Fruit fly (Drosophila melanogaster): ENCODE results near the gene bif.

bif gene

dm6 chrX:11713808-11714528 lies 35.2 kb downstream of the bif start:
- TF ChIP-seq CG17801 (GFP tag; optimal IDR thresholded peaks at IDR 0.05; ENCODE audit: partially characterized antibody), result peak; percentile 41

DNA sequence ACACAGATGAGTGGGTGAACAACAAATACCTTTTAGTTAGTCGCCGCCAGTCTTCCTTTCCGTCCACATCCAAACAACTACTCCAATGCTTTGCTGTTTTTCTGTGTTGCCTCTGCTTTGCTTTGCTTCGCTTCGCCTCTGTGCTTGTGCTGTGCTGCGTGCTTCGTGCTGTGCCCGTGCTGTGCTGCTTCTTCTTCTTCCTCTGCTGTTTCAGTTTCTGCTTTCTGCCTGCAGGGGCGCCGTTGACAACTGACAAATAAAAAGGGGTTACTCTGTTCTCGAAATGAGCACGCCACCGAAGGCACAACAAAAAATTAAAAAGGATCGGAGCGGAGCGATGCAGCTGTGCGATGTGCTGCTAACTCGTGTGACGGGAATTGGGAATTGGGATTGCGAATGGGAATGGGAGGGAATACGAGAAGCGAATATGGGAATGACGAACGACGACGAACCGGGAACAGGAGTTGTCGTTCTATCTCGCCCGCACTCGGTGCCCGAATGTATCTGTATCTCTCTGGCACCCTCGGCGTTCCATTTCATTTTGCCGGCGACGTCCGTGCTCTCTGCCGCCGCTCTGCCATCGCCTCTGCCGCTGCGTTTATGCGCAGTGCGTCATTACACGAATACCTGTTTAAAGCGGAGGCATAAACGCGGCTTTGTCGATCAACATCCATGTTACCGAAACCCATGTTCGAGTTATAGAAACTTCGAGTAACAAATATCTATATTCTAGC lies 35.9 kb downstream of the bif start:
- peak; percentile 64 for TF ChIP-seq CG17801 (GFP tag; optimal IDR thresholded peaks at IDR 0.05; ENCODE audit: partially characterized antibody)

- TF ChIP-seq CG17801 (GFP tag; optimal IDR thresholded peaks at IDR 0.05; ENCODE audit: partially characterized antibody), result no peak
Observed at dm6 chrX:11715263-11715659, 36.5 kb downstream of the bif start, which contains the start of gene Amun. Amun (minus strand) TSS chrX:11715565.

DNA sequence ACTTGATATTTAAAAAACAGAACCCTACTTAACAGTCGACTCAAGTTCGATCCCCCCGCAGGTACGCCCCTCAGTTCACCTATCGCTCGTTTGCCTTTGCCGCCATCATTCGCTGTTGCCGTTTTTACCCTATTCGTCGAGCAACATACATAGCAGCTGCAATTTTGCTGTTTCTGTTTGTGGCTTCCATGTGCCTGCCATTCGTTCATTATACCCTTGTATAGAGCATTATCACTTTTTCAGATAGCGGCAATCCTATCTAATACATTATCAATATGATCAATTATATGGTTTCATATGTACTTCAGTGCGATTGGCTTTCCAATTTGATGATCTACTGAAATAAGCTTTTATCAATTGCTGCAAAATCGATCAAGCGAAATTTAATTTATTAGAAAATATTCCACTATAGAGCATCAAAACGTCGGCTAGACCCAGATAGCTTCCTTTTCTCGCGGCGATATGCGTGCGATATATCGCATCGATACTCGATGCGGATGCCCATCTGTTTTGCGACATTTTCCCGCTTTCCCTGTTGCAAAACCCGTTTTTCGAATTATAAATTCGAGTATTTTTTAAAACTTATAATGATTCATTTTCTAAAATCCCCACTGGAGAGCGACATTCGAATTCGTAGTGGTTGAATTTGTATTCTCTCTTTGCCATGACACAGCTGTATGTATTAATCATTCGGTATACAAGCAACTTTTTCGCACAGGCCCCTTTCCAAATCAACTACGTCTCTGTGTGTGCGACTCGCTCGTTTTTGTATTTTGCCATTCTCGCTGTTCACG lies 37.4 kb downstream of the bif start:
- TF ChIP-seq CG17801 (GFP tag; optimal IDR thresholded peaks at IDR 0.05; ENCODE audit: partially characterized antibody), result peak; percentile 96

dm6 chrX:11716731-11717326 lies 38.1 kb downstream of the bif start, which contains the start of gene prtp:
prtp (plus strand) TSS chrX:11716756.
- no peak for TF ChIP-seq CG17801 (GFP tag; optimal IDR thresholded peaks at IDR 0.05; ENCODE audit: partially characterized antibody)

- TF ChIP-seq CG17801 (GFP tag; optimal IDR thresholded peaks at IDR 0.05; ENCODE audit: partially characterized antibody), result no peak
Observed at dm6 chrX:11717892-11718291, 39.1 kb downstream of the bif start.

DNA sequence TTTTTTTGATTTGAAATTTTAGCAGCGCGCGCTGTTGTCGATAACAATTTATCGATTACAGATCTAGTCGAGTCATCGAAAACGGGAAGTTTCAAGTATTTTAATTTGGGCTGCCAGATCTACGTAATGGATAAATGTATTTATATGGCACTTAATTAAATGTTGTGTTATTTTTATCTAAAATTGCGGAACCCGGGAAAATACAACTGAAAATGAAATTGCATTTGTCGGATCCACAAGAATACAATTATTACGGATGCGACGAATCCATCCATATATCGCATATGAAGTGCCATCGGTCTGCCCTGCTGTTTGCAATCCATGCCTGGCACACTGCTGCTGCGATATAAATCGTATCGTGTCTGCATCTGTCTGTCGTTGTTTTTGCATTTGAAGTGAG lies 41.4 kb downstream of the bif start, which contains the start of gene Tango10:
Gene Tango10 (plus strand): TSS at position 108 of the 400 bp plus-strand sequence.
- TF ChIP-seq CG17801 (GFP tag; optimal IDR thresholded peaks at IDR 0.05; ENCODE audit: partially characterized antibody), result peak; percentile 70

- no peak for TF ChIP-seq CG17801 (GFP tag; optimal IDR thresholded peaks at IDR 0.05; ENCODE audit: partially characterized antibody)
Observed at dm6 chrX:11723946-11724345, 45.2 kb downstream of the bif start, which contains the start of gene CG15221. CG15221 (plus strand) TSS chrX:11724246.

DNA sequence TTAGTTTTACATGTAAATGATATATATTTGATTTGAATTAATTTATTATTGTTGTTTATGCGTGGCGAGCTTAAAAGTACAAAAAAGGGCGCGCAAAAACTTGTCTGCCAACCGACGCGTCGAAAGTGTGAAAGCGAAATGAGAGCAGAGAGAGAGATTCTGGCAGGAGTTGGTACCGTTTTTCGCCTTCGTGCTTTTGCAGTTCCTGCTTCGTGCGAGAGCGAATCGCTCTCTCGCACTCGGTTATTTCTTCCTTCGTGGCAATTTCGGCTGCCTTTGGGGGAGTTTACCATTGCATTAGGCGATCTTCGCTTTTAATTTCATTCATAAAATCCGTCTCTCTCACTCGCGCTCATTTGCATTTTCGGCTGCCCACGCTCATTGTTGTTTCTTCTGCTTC lies 50.2 kb downstream of the bif start, which contains the start of gene inaF-D:
Gene inaF-D (minus strand): TSS at position 101 of the 400 bp plus-strand sequence.
- TF ChIP-seq CG17801 (GFP tag; optimal IDR thresholded peaks at IDR 0.05; ENCODE audit: partially characterized antibody), result no peak

dm6 chrX:11729993-11730392 lies 51.2 kb downstream of the bif start:
- TF ChIP-seq CG17801 (GFP tag; optimal IDR thresholded peaks at IDR 0.05; ENCODE audit: partially characterized antibody), result no peak

- no peak for TF ChIP-seq CG17801 (GFP tag; optimal IDR thresholded peaks at IDR 0.05; ENCODE audit: partially characterized antibody)
Observed at dm6 chrX:11731665-11732064, 52.9 kb downstream of the bif start, which contains the start of gene inaF-C. inaF-C (minus strand) TSS chrX:11731765.

DNA sequence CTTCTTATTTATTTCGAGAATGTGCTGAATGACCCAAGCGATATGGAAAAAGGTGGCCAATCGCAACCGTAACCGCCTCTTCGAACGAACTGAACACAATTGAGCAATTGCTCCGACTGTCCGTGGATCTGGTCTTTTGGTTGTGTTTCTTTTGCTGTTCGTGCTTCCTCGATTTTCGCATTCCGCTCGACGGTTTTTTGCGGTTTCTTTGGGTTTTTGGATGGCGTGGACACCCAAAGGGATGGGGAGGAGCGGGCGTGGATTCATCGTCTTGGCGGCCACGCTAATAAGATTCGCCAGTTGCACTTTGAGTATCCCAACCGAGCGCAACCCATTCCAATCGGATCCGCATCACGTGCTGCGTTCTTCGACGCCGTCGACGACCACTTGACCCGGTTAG lies 53.9 kb downstream of the bif start, which contains the start of gene inaF-B:
Gene inaF-B (minus strand): TSS at position 101 of the 400 bp plus-strand sequence.
- TF ChIP-seq CG17801 (GFP tag; optimal IDR thresholded peaks at IDR 0.05; ENCODE audit: partially characterized antibody), result no peak

dm6 chrX:11733795-11734194 lies 55.0 kb downstream of the bif start, which contains the start of gene inaF-A:
inaF-A (minus strand) TSS chrX:11733895.
- TF ChIP-seq CG17801 (GFP tag; optimal IDR thresholded peaks at IDR 0.05; ENCODE audit: partially characterized antibody), result no peak

DNA sequence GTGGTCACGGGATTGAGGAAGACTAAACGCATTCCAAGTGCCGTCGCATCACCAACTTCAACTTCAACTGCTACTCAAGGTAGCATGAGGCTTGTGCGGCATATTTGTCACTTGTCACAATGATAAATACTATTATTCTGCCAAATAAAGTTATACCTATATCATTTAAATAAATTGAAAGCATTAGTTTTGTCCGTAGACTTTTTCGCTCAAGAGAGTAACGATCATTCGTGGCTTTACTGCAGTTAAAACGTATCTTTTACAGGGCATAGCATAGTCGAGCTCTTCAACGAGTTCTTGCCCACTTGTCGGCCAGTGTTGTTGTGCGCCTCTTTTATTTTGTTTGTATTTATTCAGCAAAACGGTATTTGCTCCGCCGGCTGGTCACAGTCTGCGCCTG lies 57.7 kb downstream of the bif start:
- no peak for TF ChIP-seq CG17801 (GFP tag; optimal IDR thresholded peaks at IDR 0.05; ENCODE audit: partially characterized antibody)
